Fruit fly (Drosophila melanogaster): ENCODE data around the gene GstO1.

GstO1 gene

DNA sequence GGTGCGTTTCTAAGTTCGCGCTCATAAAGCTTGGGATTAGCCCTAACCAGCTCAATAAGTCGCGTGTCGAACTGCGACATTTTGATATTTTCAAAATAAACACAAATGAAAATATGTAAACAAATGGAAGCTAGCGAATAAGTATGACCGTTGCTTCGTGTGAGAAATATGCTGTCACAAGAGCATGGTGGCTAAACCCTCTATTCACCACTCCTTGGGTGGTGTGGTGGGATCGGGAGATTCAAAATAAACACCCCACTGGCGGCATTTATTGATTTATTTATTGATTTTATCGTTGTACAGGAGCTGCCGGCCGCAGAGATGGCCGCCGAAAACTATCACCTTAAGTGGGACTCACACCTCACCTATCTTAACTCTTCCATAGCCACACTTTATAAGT, 9.9 kb downstream of the GstO1 start, which contains the start of gene CG6683 (continued):
- TF ChIP-seq CG8924 (tag; optimal IDR thresholded peaks at IDR 0.05) (no peak), CG17385 (GFP tag; optimal IDR thresholded peaks at IDR 0.05) (peak; percentile 1), rib (GFP tag; IDR thresholded peaks at IDR 0.05) (no peak), CG10543 (GFP tag; optimal IDR thresholded peaks at IDR 0.05) (no peak), CG8388 (GFP tag; optimal IDR thresholded peaks at IDR 0.05) (no peak), z (GFP tag; IDR thresholded peaks at IDR 0.05) (no peak), lilli (GFP tag; optimal IDR thresholded peaks at IDR 0.05) (no peak), odd (GFP tag; optimal IDR thresholded peaks at IDR 0.05) (peak; percentile 12), Hmx (GFP tag; optimal IDR thresholded peaks at IDR 0.05) (no peak), CG11504 (tag; optimal IDR thresholded peaks at IDR 0.05) (no peak), ftz-f1 (GFP tag; optimal IDR thresholded peaks at IDR 0.05) (no peak), Mes4 (GFP tag; optimal IDR thresholded peaks at IDR 0.05) (no peak), hbn (GFP tag; IDR thresholded peaks at IDR 0.05; ENCODE audit: partially characterized antibody) (no peak), Dip3 (GFP tag; optimal IDR thresholded peaks at IDR 0.05) (no peak), Xrp1 (GFP tag; IDR thresholded peaks at IDR 0.05) (no peak), Opbp (GFP tag; IDR thresholded peaks at IDR 0.05; ENCODE audit: partially characterized antibody) (no peak), Hr39 (optimal IDR thresholded peaks at IDR 0.05) (no peak), CG3281 (GFP tag; optimal IDR thresholded peaks at IDR 0.05) (no peak), tio (GFP tag; optimal IDR thresholded peaks at IDR 0.05) (no peak), shn (GFP tag; optimal IDR thresholded peaks at IDR 0.05) (no peak), CG7928 (GFP tag; optimal IDR thresholded peaks at IDR 0.05) (no peak), run (tag; optimal IDR thresholded peaks at IDR 0.05) (no peak), ro (GFP tag; IDR thresholded peaks at IDR 0.05) (no peak), CG15514 (GFP tag; optimal IDR thresholded peaks at IDR 0.05) (peak; percentile 23), YL-1 (GFP tag; optimal IDR thresholded peaks at IDR 0.05) (peak; percentile 49), CG7745 (tag; optimal IDR thresholded peaks at IDR 0.05) (no peak), Six4 (GFP tag; optimal IDR thresholded peaks at IDR 0.05) (no peak), gfzf (GFP tag; optimal IDR thresholded peaks at IDR 0.05) (peak; percentile 76), Stat92E (GFP tag; optimal IDR thresholded peaks at IDR 0.05) (peak in 1 of 3 experiments; percentile 11), fd102C (GFP tag; optimal IDR thresholded peaks at IDR 0.05) (no peak), BtbVII (GFP tag; optimal IDR thresholded peaks at IDR 0.05) (no peak), CG13287 (GFP tag; IDR thresholded peaks at IDR 0.05; ENCODE audit: partially characterized antibody) (no peak), peb (GFP tag; IDR thresholded peaks at IDR 0.05) (no peak), insv (GFP tag; optimal IDR thresholded peaks at IDR 0.05) (no peak), dmrt11E (tag; optimal IDR thresholded peaks at IDR 0.05) (no peak), CG3726 (GFP tag; IDR thresholded peaks at IDR 0.05) (no peak), MTF-1 (GFP tag; optimal IDR thresholded peaks at IDR 0.05; ENCODE audit: borderline replicate concordance) (peak; percentile 10), CG16863 (GFP tag; optimal IDR thresholded peaks at IDR 0.05) (no peak), CG6813 (GFP tag; optimal IDR thresholded peaks at IDR 0.05) (no peak), seq (GFP tag; IDR thresholded peaks at IDR 0.05) (no peak), Fer3 (tag; optimal IDR thresholded peaks at IDR 0.05) (no peak), gce (GFP tag; IDR thresholded peaks at IDR 0.05) (no peak), Sin3A (optimal IDR thresholded peaks at IDR 0.05) (no peak), Kr (GFP tag; optimal IDR thresholded peaks at IDR 0.05) (no peak), NC2β (GFP tag; optimal IDR thresholded peaks at IDR 0.05) (no peak), pzg (GFP tag; optimal IDR thresholded peaks at IDR 0.05) (peak; percentile 49), pho (GFP tag; optimal IDR thresholded peaks at IDR 0.05) (no peak), CG8281 (tag; optimal IDR thresholded peaks at IDR 0.05) (no peak), CG12744 (GFP tag; optimal IDR thresholded peaks at IDR 0.05) (no peak), ab (GFP tag; optimal IDR thresholded peaks at IDR 0.05) (no peak), hth (optimal IDR thresholded peaks at IDR 0.05) (no peak), MESR4 (GFP tag; optimal IDR thresholded peaks at IDR 0.05) (peak; percentile 49)

All from whole organism, embryonic.